Worm (Caenorhabditis elegans) whole organism, young adult: Measurements from ENCODE around the gene T25B9.2.

ENCODE experiments used
- athp-1 ChIP-seq: sonication (generic microtip); optimal IDR thresholded peaks from 2 replicates; lab custom pipeline; 2017; ENCODE audit warnings: mild to moderate bottlenecking, missing genetic modification characterization, missing compliant biosample characterization
- bed-2 ChIP-seq: fragments of 200-800 bp; sonication (Bioruptor generic); IDR thresholded peaks from 2 replicates; pipeline ENCODE4 v1.3.6; 2022; ENCODE audit warnings: missing genetic modification reagents, missing genetic modification characterization, missing compliant biosample characterization
- ceh-100 ChIP-seq: fragments of 200-800 bp; sonication (Bioruptor generic); IDR thresholded peaks from 2 replicates; pipeline ENCODE4 v1.3.6; 2022; ENCODE audit warnings: missing genetic modification reagents, missing genetic modification characterization, missing compliant biosample characterization
- egl-44 ChIP-seq: fragments of 200-800 bp; sonication (Bioruptor generic); IDR thresholded peaks from 2 replicates; pipeline ENCODE4 v1.3.6; 2022; ENCODE audit warnings: missing genetic modification reagents, missing genetic modification characterization, missing compliant biosample characterization
- egrh-3 ChIP-seq: fragments of 200-800 bp; sonication (Bioruptor generic); IDR thresholded peaks from 2 replicates; pipeline ENCODE4 v1.3.6; 2022; ENCODE audit warnings: missing genetic modification reagents, missing genetic modification characterization, missing compliant biosample characterization
- madf-6 ChIP-seq: fragments of 200-800 bp; sonication (Bioruptor generic); IDR thresholded peaks from 2 replicates; pipeline ENCODE4 v1.3.6; 2022; ENCODE audit warnings: missing genetic modification reagents, missing genetic modification characterization, missing compliant biosample characterization
- mes-4 ChIP-seq: sonication (generic microtip); optimal IDR thresholded peaks from 2 replicates; lab custom pipeline; 2016; ENCODE audit warnings: missing genotype, missing genetic modification characterization, missing compliant biosample characterization
- nfya-2 ChIP-seq: fragments of 200-800 bp; sonication (Bioruptor generic); IDR thresholded peaks from 2 replicates; pipeline ENCODE4 v1.3.6; 2022; ENCODE audit warnings: missing genetic modification reagents, missing genetic modification characterization, missing compliant biosample characterization
- pha-4 ChIP-seq: fragments of 150-350 bp; sonication (generic microtip); optimal IDR thresholded peaks from 2 replicates; lab custom pipeline; 2014; ENCODE audit warnings: missing biosample characterization, missing genetic modification reagents, missing genetic modification characterization
- repo-1 ChIP-seq: sonication (generic microtip); optimal IDR thresholded peaks from 2 replicates; lab custom pipeline; 2017; ENCODE audit warnings: mild to moderate bottlenecking, missing genetic modification characterization, missing compliant biosample characterization
- sea-2 ChIP-seq: fragments of 200-800 bp; sonication (Bioruptor generic); IDR thresholded peaks from 2 replicates; pipeline ENCODE4 v1.3.6; 2022; ENCODE audit warnings: missing genetic modification characterization, missing compliant biosample characterization
- snpc-4 ChIP-seq, 5 experiments: fragments of 150-350 bp in 1 of 5; sonication (generic microtip) in 4 of 5; optimal IDR thresholded peaks; 2 replicates each; lab custom pipeline; 2014 to 2018; ENCODE audit warnings: missing genetic modification characterization in 5 of 5, missing biosample characterization in 3 of 5, antibody characterized with exemption in 2 of 5, mild to moderate bottlenecking in 2 of 5, missing compliant biosample characterization in 2 of 5, missing genotype in 2 of 5, moderate library complexity in 2 of 5, missing genetic modification reagents in 1 of 5
- sptf-2 ChIP-seq: fragments of 200-800 bp; sonication (Bioruptor generic); optimal IDR thresholded peaks from 2 replicates; lab custom pipeline; 2018; ENCODE audit warnings: mild to moderate bottlenecking, missing genetic modification characterization, missing compliant biosample characterization
- ztf-6 ChIP-seq: fragments of 200-800 bp; sonication (Bioruptor generic); IDR thresholded peaks from 2 replicates; pipeline ENCODE4 v1.3.6; 2022; ENCODE audit warnings: missing genetic modification reagents, missing genetic modification characterization, missing compliant biosample characterization

ce11 chrIV:10711729-10712128 is 39.9 kb downstream of the T25B9.2 start, which contains the start of gene glb-21:
- no peak for TF ChIP-seq egl-44 (GFP tag; lab: Robert Waterston, UW)
- TF ChIP-seq sea-2 (GFP tag; lab: Robert Waterston, UW): no peak
- TF ChIP-seq madf-6: no peak
- TF ChIP-seq pha-4 (tag; lab: Kevin White, UChicago): no peak
- TF ChIP-seq bed-2 (GFP tag; lab: Robert Waterston, UW): no peak
- TF ChIP-seq snpc-4 (GFP tag; optimal IDR thresholded peaks at IDR 0.05; lab: Kevin White, UChicago): no peak
- TF ChIP-seq snpc-4 (tag; optimal IDR thresholded peaks at IDR 0.05; lab: Kevin White, UChicago): no peak
- TF ChIP-seq sptf-2 (GFP tag; lab: Kevin White, UChicago): no peak
- no peak for TF ChIP-seq mes-4 (tag; lab: Kevin White, UChicago)
- no peak for TF ChIP-seq ztf-6
- TF ChIP-seq athp-1 (tag; lab: Kevin White, UChicago): no peak
- no peak for TF ChIP-seq ceh-100 (GFP tag; lab: Robert Waterston, UW)
- TF ChIP-seq egrh-3 (GFP tag; lab: Robert Waterston, UW): no peak
- TF ChIP-seq repo-1 (tag; lab: Kevin White, UChicago): no peak
- no peak for TF ChIP-seq nfya-2
